Worm (Caenorhabditis elegans) whole organism, L4 larva: ENCODE measurements around the gene gcy-23.

ENCODE experiments used
- D1046.2 ChIP-seq: fragments of 200-800 bp; sonication (Bioruptor generic); IDR thresholded peaks from 2 replicates; pipeline ENCODE4 v1.3.6; 2022; ENCODE audit warnings: missing genetic modification characterization, missing compliant biosample characterization
- F37D6.2 ChIP-seq: sonication (generic microtip); optimal IDR thresholded peaks from 2 replicates; lab custom pipeline; 2016; ENCODE audit warnings: mild to moderate bottlenecking, missing genetic modification characterization, missing compliant biosample characterization
- F44E2.7 ChIP-seq: fragments of 200-800 bp; sonication (Bioruptor generic); IDR thresholded peaks from 2 replicates; pipeline ENCODE4 v2.1.2; 2022; ENCODE audit warnings: missing genetic modification characterization, missing compliant biosample characterization
- F49E8.2 ChIP-seq: sonication (generic microtip); optimal IDR thresholded peaks from 2 replicates; lab custom pipeline; 2016; ENCODE audit warnings: missing compliant biosample characterization, mild to moderate bottlenecking, missing genetic modification characterization, borderline replicate concordance
- Y75B8A.6 ChIP-seq: fragments of 200-800 bp; sonication (Bioruptor generic); IDR thresholded peaks from 2 replicates; pipeline ENCODE4 v1.3.6; 2022; ENCODE audit warnings: missing genetic modification reagents, missing genetic modification characterization, missing compliant biosample characterization
- ZK337.2 ChIP-seq: fragments of 200-800 bp; sonication (Bioruptor generic); IDR thresholded peaks from 2 replicates; pipeline ENCODE4 v1.3.6; 2022; ENCODE audit warnings: missing genetic modification reagents, missing genetic modification characterization, missing compliant biosample characterization
- attf-4 ChIP-seq: sonication (generic microtip); optimal IDR thresholded peaks from 3 replicates; lab custom pipeline; 2017; ENCODE audit warnings: missing biosample characterization, missing genetic modification characterization
- ctbp-1 ChIP-seq: fragments of 200-800 bp; sonication (Bioruptor generic); IDR thresholded peaks from 2 replicates; pipeline ENCODE4 v1.3.6; 2022; ENCODE audit warnings: missing genetic modification reagents, missing genetic modification characterization, missing compliant biosample characterization
- dmd-6 ChIP-seq: fragments of 200-800 bp; sonication (Bioruptor generic); IDR thresholded peaks from 2 replicates; pipeline ENCODE4 v1.3.6; 2022; ENCODE audit warnings: missing genetic modification reagents, missing genetic modification characterization, missing compliant biosample characterization
- duxl-1 ChIP-seq: sonication (generic microtip); optimal IDR thresholded peaks from 2 replicates; lab custom pipeline; 2016; ENCODE audit warnings: mild to moderate bottlenecking, missing genetic modification characterization, moderate library complexity, missing compliant biosample characterization; ENCODE audit not compliant: poor library complexity
- fkh-10 ChIP-seq: fragments of 150-350 bp; optimal IDR thresholded peaks from 2 replicates; lab custom pipeline; 2014; ENCODE audit warnings: missing biosample characterization, missing genetic modification reagents, missing genetic modification characterization
- hlh-11 ChIP-seq: fragments of 200-800 bp; sonication (Bioruptor generic); optimal IDR thresholded peaks from 2 replicates; lab custom pipeline; 2018; ENCODE audit warnings: mild to moderate bottlenecking, missing genetic modification characterization, missing compliant biosample characterization
- hlh-30 ChIP-seq: sonication (generic microtip); optimal IDR thresholded peaks from 2 replicates; lab custom pipeline; 2017; ENCODE audit warnings: antibody characterized with exemption, mild to moderate bottlenecking, missing genetic modification characterization, missing compliant biosample characterization; ENCODE audit not compliant: insufficient read depth
- jun-1 ChIP-seq: fragments of 150-350 bp; optimal IDR thresholded peaks from 2 replicates; lab custom pipeline; 2014; ENCODE audit warnings: missing biosample characterization, missing genetic modification reagents, missing genetic modification characterization
- lsy-2 ChIP-seq, 2 experiments: fragments of 150-350 bp in 1 of 2; sonication (generic microtip) in 1 of 2; optimal IDR thresholded peaks; 2 replicates each; lab custom pipeline; 2014 to 2017; ENCODE audit warnings: missing biosample characterization in 2 of 2, missing genetic modification characterization in 2 of 2
- mxl-2 ChIP-seq: fragments of 200-800 bp; sonication (Bioruptor generic); conservative IDR thresholded peaks from 2 replicates; pipeline ENCODE4 v1.3.6; 2022; ENCODE audit warnings: missing genetic modification reagents, missing genetic modification characterization, missing compliant biosample characterization
- mxl-3 ChIP-seq: fragments of 200-800 bp; sonication (Bioruptor generic); optimal IDR thresholded peaks from 2 replicates; lab custom pipeline; 2018; ENCODE audit warnings: mild to moderate bottlenecking, missing genetic modification characterization, missing compliant biosample characterization
- nhr-10 ChIP-seq: fragments of 150-350 bp; optimal IDR thresholded peaks from 2 replicates; lab custom pipeline; 2014; ENCODE audit warnings: missing biosample characterization, missing genetic modification characterization
- nhr-28 ChIP-seq: fragments of 150-350 bp; optimal IDR thresholded peaks from 2 replicates; lab custom pipeline; 2014; ENCODE audit warnings: missing biosample characterization, missing genetic modification characterization
- nhr-6 ChIP-seq: fragments of 150-350 bp; optimal IDR thresholded peaks from 2 replicates; lab custom pipeline; 2014; ENCODE audit warnings: missing biosample characterization, missing genetic modification characterization
- pha-4 ChIP-seq, 2 experiments: fragments of 150-350 bp in 1 of 2; fragments of 200-800 bp in 1 of 2; sonication (Bioruptor generic) in 1 of 2; IDR thresholded peaks in 1 of 2; optimal IDR thresholded peaks in 1 of 2; 2 replicates each; pipeline versions ENCODE4 v1.3.6 to Lab custom; 2014 to 2022; ENCODE audit warnings: missing genetic modification characterization in 2 of 2, missing genetic modification reagents in 2 of 2, missing biosample characterization in 1 of 2, missing compliant biosample characterization in 1 of 2
- sdz-12 ChIP-seq: fragments of 200-800 bp; sonication (Bioruptor generic); optimal IDR thresholded peaks from 2 replicates; lab custom pipeline; 2018; ENCODE audit warnings: mild to moderate bottlenecking, missing genetic modification characterization, missing compliant biosample characterization
- set-16 ChIP-seq: fragments of 200-800 bp; sonication (Bioruptor generic); IDR thresholded peaks from 2 replicates; pipeline ENCODE4 v1.3.6; 2022; ENCODE audit warnings: missing genetic modification reagents, missing genetic modification characterization, missing compliant biosample characterization
- snpc-4 ChIP-seq: fragments of 150-350 bp; optimal IDR thresholded peaks from 2 replicates; lab custom pipeline; 2014; ENCODE audit warnings: missing biosample characterization, missing genetic modification characterization
- unc-130 ChIP-seq: sonication (generic microtip); optimal IDR thresholded peaks from 2 replicates; lab custom pipeline; 2016; ENCODE audit warnings: missing genetic modification reagents, missing genetic modification characterization, missing compliant biosample characterization
- zfp-2 ChIP-seq: sonication (generic microtip); optimal IDR thresholded peaks from 2 replicates; lab custom pipeline; 2016; ENCODE audit warnings: mild to moderate bottlenecking, missing genetic modification characterization, missing compliant biosample characterization
- zfp-3 ChIP-seq: fragments of 200-800 bp; sonication (Bioruptor generic); conservative IDR thresholded peaks from 2 replicates; pipeline ENCODE4 v1.3.6; 2022; ENCODE audit warnings: missing genetic modification reagents, missing genetic modification characterization, missing compliant biosample characterization

The gcy-23 gene

ce11 chrIV:3294553-3295185 is 5.5 kb upstream of the gcy-23 start, which contains the start of gene W08E12.7 (continued):
- TF ChIP-seq F37D6.2 (tag; lab: Kevin White, UChicago): peak; percentile 69
- peak; percentile 80; the same call in 1 of the 2 replicates for TF ChIP-seq D1046.2 (GFP tag; lab: Robert Waterston, UW)
- TF ChIP-seq zfp-3: peak; percentile 87
- TF ChIP-seq zfp-2: peak; percentile 77
- TF ChIP-seq fkh-10: peak; percentile 77
- no peak for TF ChIP-seq attf-4 (tag; lab: Kevin White, UChicago)
- TF ChIP-seq ctbp-1 (GFP tag; lab: Robert Waterston, UW): peak; percentile 57; the same call in 1 of the 2 replicates
- no peak for TF ChIP-seq sdz-12
- TF ChIP-seq dmd-6 (GFP tag; lab: Robert Waterston, UW): peak; percentile 84
- peak; percentile 9 for TF ChIP-seq snpc-4 (tag; lab: Kevin White, UChicago)
- TF ChIP-seq lsy-2 (tag; optimal IDR thresholded peaks at IDR 0.05; lab: Kevin White, UChicago): peak; percentile 90 to 97
- TF ChIP-seq pha-4 (GFP tag; IDR thresholded peaks at IDR 0.05; lab: Robert Waterston, UW): no peak
- TF ChIP-seq pha-4 (tag; optimal IDR thresholded peaks at IDR 0.05; lab: Kevin White, UChicago): peak; percentile 99
- TF ChIP-seq ZK337.2 (GFP tag; lab: Robert Waterston, UW): no peak

ce11 chrIV:3293800-3294493 is 4.8 kb upstream of the gcy-23 start:
- TF ChIP-seq hlh-30 (tag; lab: Kevin White, UChicago): peak; percentile 20
- peak; percentile 31; the same call in 1 of the 2 replicates for TF ChIP-seq set-16 (GFP tag; lab: Robert Waterston, UW)
- TF ChIP-seq nhr-10: no peak

- TF ChIP-seq hlh-11 (tag; lab: Kevin White, UChicago): peak; percentile 3
- TF ChIP-seq hlh-30 (tag; lab: Kevin White, UChicago): peak; percentile 58
- TF ChIP-seq mxl-3 (GFP tag; lab: Kevin White, UChicago): peak; percentile 6
- TF ChIP-seq unc-130 (GFP tag; lab: Kevin White, UChicago): no peak
- peak; percentile 66 for TF ChIP-seq set-16 (GFP tag; lab: Robert Waterston, UW)
Observed at ce11 chrIV:3291977-3292561, 2.9 kb upstream of the gcy-23 start, which contains the start of gene W08E12.8. W08E12.8 (plus strand) TSS chrIV:3292371.

- TF ChIP-seq F44E2.7 (GFP tag; lab: Robert Waterston, UW): no peak
- 0 out of 2 replicates have a peak, but pooled peaks have one; percentile 15 for TF ChIP-seq ZK337.2 (GFP tag; lab: Robert Waterston, UW)
Observed at ce11 chrIV:3278822-3279221, 10.3 kb downstream of the gcy-23 start.

DNA sequence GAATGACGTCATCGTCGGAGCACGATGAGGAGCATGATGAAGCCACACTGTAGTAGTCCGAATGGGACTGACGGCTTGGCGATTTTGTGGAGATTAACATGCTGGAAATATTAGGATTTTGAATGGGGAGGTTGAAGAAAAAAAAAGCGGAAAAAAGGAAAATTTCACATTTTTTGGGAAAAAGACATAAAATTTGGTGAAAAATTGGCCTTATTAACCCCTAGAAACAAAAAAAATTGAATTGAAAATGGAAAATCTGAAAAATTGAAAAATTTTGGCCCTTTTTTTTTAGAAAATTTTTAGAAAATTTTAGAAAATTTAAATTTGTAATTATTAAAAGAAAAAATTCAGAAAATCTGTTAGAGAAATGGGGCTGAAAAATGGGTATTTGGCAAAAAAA is 15.8 kb downstream of the gcy-23 start, which contains the start of gene T26C12.3:
Gene T26C12.3 (minus strand): TSS at position 101 of the 400 bp plus-strand sequence.
- TF ChIP-seq nhr-28 (no peak), mxl-2 (GFP tag; lab: Robert Waterston, UW) (no peak), fkh-10 (no peak), Y75B8A.6 (GFP tag; lab: Robert Waterston, UW) (no peak), dmd-6 (GFP tag; lab: Robert Waterston, UW) (no peak), jun-1 (tag; lab: Kevin White, UChicago) (no peak), F49E8.2 (no peak), nhr-6 (tag; lab: Kevin White, UChicago) (no peak), duxl-1 (tag; lab: Kevin White, UChicago) (no peak)
